Worm (Caenorhabditis elegans) whole organism, young adult: ENCODE measurements around the gene F52E10.2.

Source experiments
- B0336.3 ChIP-seq: fragments of 200-800 bp; sonication (Bioruptor generic); IDR thresholded peaks from 2 replicates; pipeline ENCODE4 v1.3.6; 2022; ENCODE audit warnings: missing genetic modification characterization, missing compliant biosample characterization
- C17E4.6 ChIP-seq: fragments of 200-800 bp; sonication (Bioruptor generic); IDR thresholded peaks from 2 replicates; pipeline ENCODE4 v1.3.6; 2022; ENCODE audit warnings: missing genetic modification reagents, missing genetic modification characterization, missing compliant biosample characterization
- F33H1.4 ChIP-seq: fragments of 200-800 bp; sonication (Bioruptor generic); IDR thresholded peaks from 2 replicates; pipeline ENCODE4 v1.3.6; 2022; ENCODE audit warnings: missing genetic modification reagents, missing genetic modification characterization, missing compliant biosample characterization
- F39B2.1 ChIP-seq: fragments of 200-800 bp; sonication (Bioruptor generic); IDR thresholded peaks from 2 replicates; pipeline ENCODE4 v1.3.6; 2022; ENCODE audit warnings: missing genetic modification reagents, missing genetic modification characterization, missing compliant biosample characterization
- K12H6.12 ChIP-seq: fragments of 200-800 bp; sonication (Bioruptor generic); optimal IDR thresholded peaks from 2 replicates; lab custom pipeline; 2018; ENCODE audit warnings: mild to moderate bottlenecking, missing genetic modification characterization, missing compliant biosample characterization
- T26A5.8 ChIP-seq: sonication (generic microtip); optimal IDR thresholded peaks from 2 replicates; lab custom pipeline; 2016; ENCODE audit warnings: missing genetic modification characterization, missing compliant biosample characterization
- Y53F4B.3 ChIP-seq: fragments of 200-800 bp; sonication (Bioruptor generic); IDR thresholded peaks from 2 replicates; pipeline ENCODE4 v1.3.6; 2022; ENCODE audit warnings: missing genetic modification reagents, missing genetic modification characterization, missing compliant biosample characterization
- Y67H2A.10 ChIP-seq: fragments of 200-800 bp; sonication (Bioruptor generic); conservative IDR thresholded peaks from 2 replicates; pipeline ENCODE4 v1.3.6; 2022; ENCODE audit warnings: missing genetic modification reagents, missing genetic modification characterization, missing compliant biosample characterization
- Y79H2A.3 ChIP-seq: fragments of 200-800 bp; sonication (Bioruptor generic); conservative IDR thresholded peaks from 2 replicates; pipeline ENCODE4 v1.3.6; 2022; ENCODE audit warnings: missing genetic modification reagents, missing genetic modification characterization, missing compliant biosample characterization
- Y95B8A.8 ChIP-seq: fragments of 200-800 bp; sonication (Bioruptor generic); IDR thresholded peaks from 2 replicates; pipeline ENCODE4 v1.3.6; 2022; ENCODE audit warnings: missing genetic modification reagents, missing genetic modification characterization, missing compliant biosample characterization
- ZK185.1 ChIP-seq: sonication (generic microtip); optimal IDR thresholded peaks from 2 replicates; lab custom pipeline; 2016; ENCODE audit warnings: mild to moderate bottlenecking, missing genetic modification characterization, missing compliant biosample characterization; ENCODE audit not compliant: poor library complexity, severe bottlenecking
- ama-1 ChIP-seq, 3 experiments: fragments of 150-350 bp in 1 of 3; sonication (generic microtip) in 2 of 3; optimal IDR thresholded peaks; 2 replicates each; lab custom pipeline; 2014 to 2018; ENCODE audit warnings: missing biosample characterization in 2 of 3, missing genetic modification characterization in 2 of 3, missing genetic modification reagents in 2 of 3
- bed-2 ChIP-seq: fragments of 200-800 bp; sonication (Bioruptor generic); IDR thresholded peaks from 2 replicates; pipeline ENCODE4 v1.3.6; 2022; ENCODE audit warnings: missing genetic modification reagents, missing genetic modification characterization, missing compliant biosample characterization
- ceh-40 ChIP-seq: fragments of 200-800 bp; sonication (Bioruptor generic); IDR thresholded peaks from 2 replicates; pipeline ENCODE4 v1.3.6; 2022; ENCODE audit warnings: missing genetic modification characterization, missing compliant biosample characterization
- ceh-58 ChIP-seq: fragments of 200-800 bp; sonication (Bioruptor generic); IDR thresholded peaks from 2 replicates; pipeline ENCODE4 v1.3.6; 2022; ENCODE audit warnings: missing genetic modification characterization, missing compliant biosample characterization
- ceh-91 ChIP-seq: fragments of 200-800 bp; sonication (Bioruptor generic); IDR thresholded peaks from 2 replicates; pipeline ENCODE4 v1.3.6; 2022; ENCODE audit warnings: missing genetic modification reagents, missing genetic modification characterization, missing compliant biosample characterization
- efl-1 ChIP-seq: fragments of 150-350 bp; optimal IDR thresholded peaks from 2 replicates; lab custom pipeline; 2014; ENCODE audit warnings: missing biosample characterization, missing genetic modification reagents, missing genetic modification characterization
- egrh-3 ChIP-seq: fragments of 200-800 bp; sonication (Bioruptor generic); IDR thresholded peaks from 2 replicates; pipeline ENCODE4 v1.3.6; 2022; ENCODE audit warnings: missing genetic modification reagents, missing genetic modification characterization, missing compliant biosample characterization
- ets-4 ChIP-seq: fragments of 200-800 bp; sonication (Bioruptor generic); optimal IDR thresholded peaks from 2 replicates; lab custom pipeline; 2018; ENCODE audit warnings: mild to moderate bottlenecking, missing genetic modification characterization, missing compliant biosample characterization
- hlh-12 ChIP-seq: sonication (generic microtip); optimal IDR thresholded peaks from 2 replicates; lab custom pipeline; 2016; ENCODE audit warnings: missing genetic modification characterization, missing compliant biosample characterization
- hmg-20 ChIP-seq: fragments of 200-800 bp; sonication (Bioruptor generic); IDR thresholded peaks from 2 replicates; pipeline ENCODE4 v1.3.6; 2022; ENCODE audit warnings: missing genetic modification reagents, missing genetic modification characterization, missing compliant biosample characterization
- hrde-1 ChIP-seq: sonication (generic microtip); optimal IDR thresholded peaks from 2 replicates; lab custom pipeline; 2016; ENCODE audit warnings: missing genetic modification characterization, mild to moderate bottlenecking, missing compliant biosample characterization, moderate library complexity, missing genotype, missing genetic modification reagents, borderline replicate concordance
- lin-35 ChIP-seq, 3 experiments: fragments of 150-350 bp in 2 of 3; sonication (generic microtip) in 1 of 3; optimal IDR thresholded peaks; 2 replicates each; lab custom pipeline; 2014 to 2018; ENCODE audit warnings: missing biosample characterization in 3 of 3, missing genetic modification characterization in 3 of 3, missing genetic modification reagents in 3 of 3
- lin-40 ChIP-seq: sonication (generic microtip); optimal IDR thresholded peaks from 2 replicates; lab custom pipeline; 2016; ENCODE audit warnings: missing genetic modification characterization, mild to moderate bottlenecking, missing compliant biosample characterization, missing genotype, missing genetic modification reagents
- madf-6 ChIP-seq: fragments of 200-800 bp; sonication (Bioruptor generic); IDR thresholded peaks from 2 replicates; pipeline ENCODE4 v1.3.6; 2022; ENCODE audit warnings: missing genetic modification reagents, missing genetic modification characterization, missing compliant biosample characterization
- madf-8 ChIP-seq: fragments of 200-800 bp; sonication (Bioruptor generic); conservative IDR thresholded peaks from 2 replicates; pipeline ENCODE4 v1.3.6; 2022; ENCODE audit warnings: missing genetic modification reagents, missing genetic modification characterization, missing compliant biosample characterization
- mes-4 ChIP-seq: sonication (generic microtip); optimal IDR thresholded peaks from 2 replicates; lab custom pipeline; 2016; ENCODE audit warnings: missing genotype, missing genetic modification characterization, missing compliant biosample characterization
- mxl-1 ChIP-seq: sonication (generic microtip); optimal IDR thresholded peaks from 2 replicates; lab custom pipeline; 2016; ENCODE audit warnings: missing genetic modification characterization, missing compliant biosample characterization
- nfya-1 ChIP-seq: sonication (generic microtip); optimal IDR thresholded peaks from 2 replicates; lab custom pipeline; 2017; ENCODE audit warnings: antibody characterized with exemption, missing compliant biosample characterization, missing genetic modification characterization, borderline replicate concordance; ENCODE audit not compliant: insufficient read depth
- nhr-179 ChIP-seq: sonication (generic microtip); optimal IDR thresholded peaks from 2 replicates; lab custom pipeline; 2016; ENCODE audit warnings: mild to moderate bottlenecking, missing genetic modification characterization, missing compliant biosample characterization
- nhr-27 ChIP-seq: fragments of 200-800 bp; sonication (Bioruptor generic); optimal IDR thresholded peaks from 2 replicates; lab custom pipeline; 2018; ENCODE audit warnings: mild to moderate bottlenecking, missing genetic modification characterization, moderate library complexity, missing compliant biosample characterization
- rcor-1 ChIP-seq: fragments of 200-800 bp; sonication (Bioruptor generic); IDR thresholded peaks from 2 replicates; pipeline ENCODE4 v1.3.6; 2022; ENCODE audit warnings: missing genetic modification reagents, missing genetic modification characterization, missing compliant biosample characterization
- snpc-1.3 ChIP-seq: sonication (generic microtip); optimal IDR thresholded peaks from 2 replicates; lab custom pipeline; 2017; ENCODE audit warnings: missing genetic modification characterization, mild to moderate bottlenecking, missing compliant biosample characterization, antibody characterized with exemption, moderate library complexity, missing genotype, missing genetic modification reagents; ENCODE audit not compliant: insufficient read depth
- somi-1 ChIP-seq: fragments of 200-800 bp; sonication (Bioruptor generic); optimal IDR thresholded peaks from 2 replicates; lab custom pipeline; 2018; ENCODE audit warnings: mild to moderate bottlenecking, missing genetic modification characterization, missing compliant biosample characterization
- tlf-1 ChIP-seq: fragments of 200-800 bp; sonication (Bioruptor generic); optimal IDR thresholded peaks from 2 replicates; lab custom pipeline; 2018; ENCODE audit warnings: mild to moderate bottlenecking, missing genetic modification characterization, missing compliant biosample characterization
- xnd-1 ChIP-seq: sonication (generic microtip); optimal IDR thresholded peaks from 2 replicates; lab custom pipeline; 2016; ENCODE audit warnings: missing genotype, missing genetic modification reagents, missing genetic modification characterization, missing compliant biosample characterization
- ztf-6 ChIP-seq: fragments of 200-800 bp; sonication (Bioruptor generic); IDR thresholded peaks from 2 replicates; pipeline ENCODE4 v1.3.6; 2022; ENCODE audit warnings: missing genetic modification reagents, missing genetic modification characterization, missing compliant biosample characterization

Gene F52E10.2

ce11 chrX:16271147-16271546, 11.9 kb downstream of the F52E10.2 start (continued):
- TF ChIP-seq B0336.3 (no peak), ceh-58 (GFP tag; lab: Robert Waterston, UW) (no peak), Y67H2A.10 (no peak), hrde-1 (tag; lab: Kevin White, UChicago) (no peak), nhr-179 (tag; lab: Kevin White, UChicago) (peak; percentile 66), rcor-1 (GFP tag; lab: Robert Waterston, UW) (peak; percentile 44), bed-2 (GFP tag; lab: Robert Waterston, UW) (no peak), F39B2.1 (GFP tag; lab: Robert Waterston, UW) (no peak), lin-35 (GFP tag; optimal IDR thresholded peaks at IDR 0.05; lab: Kevin White, UChicago) (peak in 1 of 3 experiments; percentile 65), ama-1 (optimal IDR thresholded peaks at IDR 0.05; lab: Kevin White, UChicago) (no peak), ama-1 (GFP tag; optimal IDR thresholded peaks at IDR 0.05; lab: Kevin White, UChicago) (peak in 1 of 2 experiments; percentile 87), hlh-12 (tag; lab: Kevin White, UChicago) (no peak), ceh-91 (no peak), madf-8 (GFP tag; lab: Robert Waterston, UW) (no peak), ets-4 (GFP tag; lab: Kevin White, UChicago) (no peak), T26A5.8 (tag; lab: Kevin White, UChicago) (no peak), ZK185.1 (tag; lab: Kevin White, UChicago) (peak; percentile 93), tlf-1 (GFP tag; lab: Kevin White, UChicago) (no peak), ztf-6 (GFP tag; lab: Robert Waterston, UW) (no peak), Y79H2A.3 (GFP tag; lab: Robert Waterston, UW) (no peak), F33H1.4 (no peak), Y53F4B.3 (GFP tag; lab: Robert Waterston, UW) (peak; percentile 70), K12H6.12 (tag; lab: Kevin White, UChicago) (no peak), mes-4 (peak; percentile 64), xnd-1 (tag; lab: Kevin White, UChicago) (no peak), nhr-27 (tag; lab: Kevin White, UChicago) (no peak), madf-6 (GFP tag; lab: Robert Waterston, UW) (no peak; the same call in 1 of the 2 replicates), C17E4.6 (GFP tag; lab: Robert Waterston, UW) (no peak), ceh-40 (GFP tag; lab: Robert Waterston, UW) (no peak), egrh-3 (GFP tag; lab: Robert Waterston, UW) (no peak), hmg-20 (GFP tag; lab: Robert Waterston, UW) (no peak), lin-40 (peak; percentile 28), somi-1 (GFP tag; lab: Kevin White, UChicago) (peak; percentile 38), snpc-1.3 (tag; lab: Kevin White, UChicago) (peak; percentile 86), efl-1 (GFP tag; lab: Kevin White, UChicago) (no peak)

ce11 chrX:16269969-16270368, 13.0 kb downstream of the F52E10.2 start, which contains the start of gene ifa-3:
Gene ifa-3, minus strand, starts transcription at chrX:16270069.
- TF ChIP-seq somi-1 (GFP tag; lab: Kevin White, UChicago) (no peak), mxl-1 (tag; lab: Kevin White, UChicago) (no peak), nfya-1 (tag; lab: Kevin White, UChicago) (no peak), xnd-1 (tag; lab: Kevin White, UChicago) (no peak), Y95B8A.8 (GFP tag; lab: Robert Waterston, UW) (no peak), F33H1.4 (no peak), Y53F4B.3 (GFP tag; lab: Robert Waterston, UW) (no peak), hmg-20 (GFP tag; lab: Robert Waterston, UW) (no peak)
